Worm (Caenorhabditis elegans) whole organism, L4 larva: ENCODE data around the gene M02B7.2.

Experiments
- F44E2.7 ChIP-seq: fragments of 200-800 bp; sonication (Bioruptor generic); IDR thresholded peaks from 2 replicates; pipeline ENCODE4 v2.1.2; 2022; ENCODE audit warnings: missing genetic modification characterization, missing compliant biosample characterization
- T20F7.1 ChIP-seq: fragments of 200-800 bp; sonication (Bioruptor generic); optimal IDR thresholded peaks from 2 replicates; lab custom pipeline; 2018; ENCODE audit warnings: mild to moderate bottlenecking, missing genetic modification characterization, missing compliant biosample characterization
- T26A8.4 ChIP-seq: fragments of 200-800 bp; sonication (Bioruptor generic); IDR thresholded peaks from 2 replicates; pipeline ENCODE4 v1.3.6; 2022; ENCODE audit warnings: missing genetic modification characterization, missing compliant biosample characterization
- Y105C5A.15 ChIP-seq: fragments of 200-800 bp; sonication (Bioruptor generic); IDR thresholded peaks from 2 replicates; pipeline ENCODE4 v1.3.6; 2022; ENCODE audit warnings: missing genetic modification characterization, missing compliant biosample characterization
- ZK337.2 ChIP-seq: fragments of 200-800 bp; sonication (Bioruptor generic); IDR thresholded peaks from 2 replicates; pipeline ENCODE4 v1.3.6; 2022; ENCODE audit warnings: missing genetic modification reagents, missing genetic modification characterization, missing compliant biosample characterization
- aly-2 ChIP-seq: sonication (generic microtip); optimal IDR thresholded peaks from 2 replicates; lab custom pipeline; 2018; ENCODE audit warnings: missing biosample characterization, missing genetic modification characterization
- ama-1 ChIP-seq: fragments of 150-350 bp; optimal IDR thresholded peaks from 2 replicates; lab custom pipeline; 2014; ENCODE audit warnings: inconsistent platforms, mixed read lengths
- arid-1 ChIP-seq: fragments of 200-800 bp; sonication (Bioruptor generic); conservative IDR thresholded peaks from 2 replicates; pipeline ENCODE4 v1.3.6; 2022; ENCODE audit warnings: missing genetic modification reagents, missing genetic modification characterization, missing compliant biosample characterization
- ceh-32 ChIP-seq: sonication (generic microtip); optimal IDR thresholded peaks from 2 replicates; lab custom pipeline; 2016; ENCODE audit warnings: mild to moderate bottlenecking, missing genetic modification characterization, missing compliant biosample characterization; ENCODE audit not compliant: poor library complexity
- ceh-62 ChIP-seq: sonication (generic microtip); optimal IDR thresholded peaks from 2 replicates; lab custom pipeline; 2017; ENCODE audit warnings: missing biosample characterization, missing genetic modification characterization
- ces-1 ChIP-seq: fragments of 150-350 bp; sonication (generic microtip); optimal IDR thresholded peaks from 4 replicates; lab custom pipeline; 2014; ENCODE audit warnings: missing biosample characterization, missing genetic modification reagents, missing genetic modification characterization
- daf-12 ChIP-seq: fragments of 150-350 bp; optimal IDR thresholded peaks from 2 replicates; lab custom pipeline; 2014; ENCODE audit warnings: missing biosample characterization, missing genetic modification reagents, missing genetic modification characterization
- daf-19 ChIP-seq: fragments of 200-800 bp; sonication (Bioruptor generic); conservative IDR thresholded peaks from 2 replicates; pipeline ENCODE4 v1.3.6; 2022; ENCODE audit warnings: missing genetic modification characterization, missing compliant biosample characterization
- daf-8 ChIP-seq: fragments of 200-800 bp; sonication (Bioruptor generic); IDR thresholded peaks from 2 replicates; pipeline ENCODE4 v1.3.6; 2022; ENCODE audit warnings: missing genetic modification characterization, missing compliant biosample characterization
- dmd-9 ChIP-seq: fragments of 200-800 bp; sonication (Bioruptor generic); IDR thresholded peaks from 2 replicates; pipeline ENCODE4 v1.3.6; 2022; ENCODE audit warnings: missing genetic modification reagents, missing genetic modification characterization, missing compliant biosample characterization
- duxl-1 ChIP-seq: sonication (generic microtip); optimal IDR thresholded peaks from 2 replicates; lab custom pipeline; 2016; ENCODE audit warnings: mild to moderate bottlenecking, missing genetic modification characterization, moderate library complexity, missing compliant biosample characterization; ENCODE audit not compliant: poor library complexity
- egl-27 ChIP-seq: sonication (generic microtip); optimal IDR thresholded peaks from 3 replicates; lab custom pipeline; 2017; ENCODE audit warnings: missing biosample characterization, missing genetic modification reagents, missing genetic modification characterization
- fkh-10 ChIP-seq: fragments of 150-350 bp; optimal IDR thresholded peaks from 2 replicates; lab custom pipeline; 2014; ENCODE audit warnings: missing biosample characterization, missing genetic modification reagents, missing genetic modification characterization
- gei-8 ChIP-seq: fragments of 200-800 bp; sonication (Bioruptor generic); optimal IDR thresholded peaks from 2 replicates; lab custom pipeline; 2018; ENCODE audit warnings: mild to moderate bottlenecking, missing genetic modification characterization, missing compliant biosample characterization
- hif-1 ChIP-seq, 2 experiments: sonication (generic microtip); optimal IDR thresholded peaks; 2 replicates each; lab custom pipeline; 2016 to 2017; ENCODE audit warnings: missing compliant biosample characterization in 2 of 2, missing genetic modification characterization in 2 of 2, missing genetic modification reagents in 2 of 2, missing genotype in 2 of 2, mild to moderate bottlenecking in 1 of 2
- hmg-1.1 ChIP-seq: fragments of 200-800 bp; sonication (Bioruptor generic); IDR thresholded peaks from 2 replicates; pipeline ENCODE4 v1.3.6; 2022; ENCODE audit warnings: missing genetic modification reagents, missing genetic modification characterization, missing compliant biosample characterization
- jun-1 ChIP-seq: fragments of 150-350 bp; optimal IDR thresholded peaks from 2 replicates; lab custom pipeline; 2014; ENCODE audit warnings: missing biosample characterization, missing genetic modification reagents, missing genetic modification characterization
- lin-15B ChIP-seq: fragments of 150-350 bp; sonication (generic microtip); optimal IDR thresholded peaks from 3 replicates; lab custom pipeline; 2014; ENCODE audit warnings: missing biosample characterization, missing genetic modification characterization
- lin-39 ChIP-seq: fragments of 150-350 bp; optimal IDR thresholded peaks from 2 replicates; lab custom pipeline; 2014; ENCODE audit warnings: missing biosample characterization, missing genetic modification reagents, missing genetic modification characterization
- mdt-29 ChIP-seq: fragments of 200-800 bp; sonication (Bioruptor generic); IDR thresholded peaks from 2 replicates; pipeline ENCODE4 v1.3.6; 2022; ENCODE audit warnings: missing genetic modification reagents, missing genetic modification characterization, missing compliant biosample characterization
- nhr-102 ChIP-seq: sonication (generic microtip); optimal IDR thresholded peaks from 2 replicates; lab custom pipeline; 2016; ENCODE audit warnings: mild to moderate bottlenecking, missing genetic modification characterization, moderate library complexity, missing compliant biosample characterization
- nhr-237 ChIP-seq: sonication (generic microtip); optimal IDR thresholded peaks from 2 replicates; lab custom pipeline; 2017; ENCODE audit warnings: missing biosample characterization, missing genetic modification characterization
- nhr-41 ChIP-seq: fragments of 200-800 bp; sonication (Bioruptor generic); IDR thresholded peaks from 2 replicates; pipeline ENCODE4 v1.3.6; 2022; ENCODE audit warnings: missing genetic modification reagents, missing genetic modification characterization, missing compliant biosample characterization
- nhr-6 ChIP-seq: fragments of 150-350 bp; optimal IDR thresholded peaks from 2 replicates; lab custom pipeline; 2014; ENCODE audit warnings: missing biosample characterization, missing genetic modification characterization
- php-3 ChIP-seq: fragments of 200-800 bp; sonication (Bioruptor generic); IDR thresholded peaks from 2 replicates; pipeline ENCODE4 v1.3.6; 2022; ENCODE audit warnings: missing genetic modification reagents, missing genetic modification characterization, missing compliant biosample characterization
- rbr-2 ChIP-seq: sonication (generic microtip); optimal IDR thresholded peaks from 2 replicates; lab custom pipeline; 2016; ENCODE audit warnings: missing genotype, missing genetic modification characterization, missing compliant biosample characterization
- skn-1 ChIP-seq: fragments of 150-350 bp; optimal IDR thresholded peaks from 2 replicates; lab custom pipeline; 2014; ENCODE audit warnings: missing biosample characterization, missing genetic modification characterization
- snpc-1.2 ChIP-seq: fragments of 200-800 bp; sonication (Bioruptor generic); IDR thresholded peaks from 2 replicates; pipeline ENCODE4 v1.3.6; 2022; ENCODE audit warnings: missing genetic modification reagents, missing genetic modification characterization, missing compliant biosample characterization
- spr-1 ChIP-seq: sonication (generic microtip); optimal IDR thresholded peaks from 2 replicates; lab custom pipeline; 2016; ENCODE audit warnings: mild to moderate bottlenecking, missing genetic modification characterization, missing compliant biosample characterization
- unc-39 ChIP-seq: sonication (generic microtip); optimal IDR thresholded peaks from 2 replicates; lab custom pipeline; 2017; ENCODE audit warnings: missing biosample characterization, missing genetic modification characterization
- unc-62 ChIP-seq, 3 experiments: fragments of 150-350 bp in 1 of 3; sonication (generic microtip); optimal IDR thresholded peaks in 2 of 3; peaks in 1 of 3; 1 replicate in 1 of 3; 2 replicates in 2 of 3; lab custom pipeline; 2014 to 2017; ENCODE audit warnings: missing biosample characterization in 3 of 3, missing genetic modification characterization in 3 of 3, missing genetic modification reagents in 3 of 3, missing genotype in 1 of 3
- zag-1 ChIP-seq: fragments of 150-350 bp; optimal IDR thresholded peaks from 2 replicates; lab custom pipeline; 2014; ENCODE audit warnings: missing biosample characterization, missing genetic modification characterization
- zfp-3 ChIP-seq: fragments of 200-800 bp; sonication (Bioruptor generic); conservative IDR thresholded peaks from 2 replicates; pipeline ENCODE4 v1.3.6; 2022; ENCODE audit warnings: missing genetic modification reagents, missing genetic modification characterization, missing compliant biosample characterization
- zip-11 ChIP-seq: fragments of 200-800 bp; sonication (Bioruptor generic); IDR thresholded peaks from 2 replicates; pipeline ENCODE4 v1.3.6; 2022; ENCODE audit warnings: missing genetic modification characterization, missing compliant biosample characterization
- zip-2 ChIP-seq: fragments of 150-350 bp; optimal IDR thresholded peaks from 2 replicates; lab custom pipeline; 2014; ENCODE audit warnings: missing biosample characterization, missing genetic modification characterization
- ztf-11 ChIP-seq: fragments of 150-350 bp; optimal IDR thresholded peaks from 2 replicates; lab custom pipeline; 2014; ENCODE audit warnings: missing biosample characterization, missing genetic modification characterization
- ztf-7 ChIP-seq: fragments of 150-350 bp; optimal IDR thresholded peaks from 2 replicates; lab custom pipeline; 2014; ENCODE audit warnings: missing biosample characterization, missing genetic modification characterization

Gene M02B7.2

DNA sequence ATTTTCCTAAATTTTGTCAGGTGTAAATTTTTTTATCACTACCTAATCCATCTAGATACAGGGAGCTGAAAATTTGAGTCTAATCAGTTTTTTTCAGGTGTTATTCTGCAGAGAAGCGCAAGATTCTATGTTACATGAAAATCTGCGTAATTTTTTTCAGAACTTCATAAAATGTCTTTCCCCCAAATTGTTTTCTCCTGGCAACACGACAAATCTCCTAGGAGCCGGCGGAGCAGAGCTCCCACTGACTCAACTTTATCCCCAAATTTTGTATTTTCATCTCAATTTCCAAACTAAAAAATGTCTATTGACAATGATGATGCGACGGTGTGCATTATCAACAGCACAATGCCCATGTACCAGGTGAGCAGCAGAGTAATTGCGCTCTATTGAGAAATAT, 36.0 kb downstream of the M02B7.2 start, which contains the start of gene F28F9.2:
Gene F28F9.2 (plus strand): TSS at position 301 of the 400 bp plus-strand sequence.
- no peak for TF ChIP-seq rbr-2 (tag; lab: Kevin White, UChicago)
- no peak for TF ChIP-seq T26A8.4
- no peak for TF ChIP-seq zag-1 (tag; lab: Kevin White, UChicago)
- no peak for TF ChIP-seq unc-39 (tag; lab: Kevin White, UChicago)
- TF ChIP-seq ztf-7 (tag; lab: Kevin White, UChicago) = no peak
- TF ChIP-seq ZK337.2 = no peak
- TF ChIP-seq ama-1 (lab: Kevin White, UChicago) = no peak
- TF ChIP-seq duxl-1 (tag; lab: Kevin White, UChicago) = no peak
- TF ChIP-seq nhr-6 (tag; lab: Kevin White, UChicago) = no peak
- TF ChIP-seq lin-39 = no peak

DNA sequence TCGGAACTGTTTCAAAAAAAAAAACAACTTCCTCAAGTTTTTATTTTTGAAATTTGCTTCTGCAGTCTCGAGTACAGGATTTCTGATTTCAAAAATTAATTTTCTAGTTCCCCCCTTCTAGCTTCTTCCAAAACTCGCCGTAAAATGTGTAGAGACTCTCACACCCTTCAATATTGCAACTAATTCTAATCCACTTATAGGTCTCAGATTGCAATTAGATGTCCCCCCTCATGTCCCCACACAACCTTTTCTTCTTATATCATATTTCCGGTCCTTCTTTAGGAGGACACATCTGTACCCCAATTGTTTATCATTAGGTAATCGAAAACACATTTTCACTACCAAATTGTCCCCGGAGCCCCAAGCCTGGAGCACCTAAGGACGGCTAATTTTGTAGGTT, 37.1 kb downstream of the M02B7.2 start:
- TF ChIP-seq ztf-7 (tag; lab: Kevin White, UChicago) (no peak), aly-2 (no peak), nhr-237 (tag; lab: Kevin White, UChicago) (no peak), zag-1 (tag; lab: Kevin White, UChicago) (no peak), php-3 (GFP tag; lab: Robert Waterston, UW) (no peak), zfp-3 (GFP tag; lab: Robert Waterston, UW) (no peak), daf-12 (no peak)

DNA sequence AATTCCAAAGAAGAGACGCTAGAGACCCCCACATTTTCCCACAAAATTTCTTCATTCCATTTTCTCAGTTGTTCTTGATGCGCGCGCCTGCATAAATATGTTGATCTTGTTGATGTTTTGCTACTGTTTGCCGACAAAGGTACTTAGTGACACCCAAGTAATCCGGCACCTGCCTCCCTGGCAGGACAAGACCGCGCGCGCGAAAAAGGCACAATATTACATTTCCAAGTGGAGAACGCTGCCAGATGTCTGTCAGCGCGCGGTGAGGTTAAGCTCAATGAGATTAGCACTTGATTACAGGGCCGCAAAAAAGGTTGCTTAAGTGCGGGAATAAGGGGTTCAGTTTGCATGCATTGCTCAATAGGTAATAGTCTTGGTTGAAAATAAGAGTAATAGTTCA, 38.2 kb downstream of the M02B7.2 start:
- TF ChIP-seq daf-8 = no peak
- TF ChIP-seq ceh-62 (tag; lab: Kevin White, UChicago) = no peak
- no peak for TF ChIP-seq ztf-11 (tag; lab: Kevin White, UChicago)
- TF ChIP-seq jun-1 = no peak
- TF ChIP-seq spr-1 (tag; lab: Kevin White, UChicago) = no peak
- TF ChIP-seq ceh-32 (tag; lab: Kevin White, UChicago) = no peak
- TF ChIP-seq Y105C5A.15 (GFP tag; lab: Robert Waterston, UW) = no peak
- TF ChIP-seq gei-8 (GFP tag; lab: Kevin White, UChicago) = no peak
- TF ChIP-seq nhr-41 (GFP tag; lab: Robert Waterston, UW) = no peak
- TF ChIP-seq hif-1 (tag; optimal IDR thresholded peaks at IDR 0.05; lab: Kevin White, UChicago) = no peak
- no peak for TF ChIP-seq zfp-3 (GFP tag; lab: Robert Waterston, UW)
- no peak for TF ChIP-seq snpc-1.2 (GFP tag; lab: Robert Waterston, UW)

DNA sequence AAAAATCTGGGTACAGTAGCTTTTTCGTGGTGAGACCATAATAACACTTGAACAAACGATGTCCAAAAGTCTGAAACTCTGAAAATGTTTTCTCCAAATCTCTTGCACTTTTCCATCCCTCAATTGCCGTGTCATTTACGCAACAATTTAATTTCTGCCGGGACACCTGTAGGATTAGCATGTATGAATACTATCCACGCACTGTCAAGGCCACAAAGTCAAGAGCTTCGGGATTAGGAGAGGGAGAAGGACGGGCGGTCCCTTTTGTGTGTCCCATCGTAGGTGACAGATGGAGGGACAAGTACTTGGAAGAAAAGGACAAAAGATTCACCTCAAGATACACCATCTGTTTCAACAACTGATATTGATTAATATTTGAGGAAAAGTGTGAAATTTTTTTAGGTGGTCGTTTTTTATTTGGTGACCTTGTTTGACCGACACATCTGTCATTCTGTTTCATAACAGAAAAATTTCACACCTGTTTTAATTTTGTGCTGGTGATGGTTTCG, 39.7 kb downstream of the M02B7.2 start:
- TF ChIP-seq zip-2 (tag; lab: Kevin White, UChicago) = no peak
- TF ChIP-seq egl-27 (tag; lab: Kevin White, UChicago) = no peak
- no peak for TF ChIP-seq lin-15B (tag; lab: Kevin White, UChicago)
- TF ChIP-seq unc-62 (GFP tag; optimal IDR thresholded peaks at IDR 0.05 in 1 of 2; lab: Kevin White, UChicago) = no peak
- TF ChIP-seq unc-62 (tag; optimal IDR thresholded peaks at IDR 0.05; lab: Kevin White, UChicago) = no peak

DNA sequence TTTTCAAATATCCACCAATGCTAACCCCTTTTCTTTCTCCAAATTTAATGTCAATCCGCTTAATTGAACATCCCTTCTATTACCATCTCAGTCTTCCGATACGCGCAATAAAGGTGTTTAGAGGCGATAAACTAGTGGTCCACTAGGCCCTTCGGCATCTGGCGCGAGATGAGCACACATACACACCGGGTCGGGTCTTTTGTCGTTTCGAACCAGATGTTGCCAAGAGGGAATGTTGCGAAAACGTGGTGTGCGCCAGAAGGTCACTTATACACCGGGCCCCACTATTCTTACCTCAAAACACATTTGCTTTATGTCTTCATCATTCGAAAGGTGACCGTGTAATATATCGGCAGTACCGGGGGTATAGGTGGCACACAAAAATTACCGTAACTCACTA, 40.6 kb downstream of the M02B7.2 start:
- TF ChIP-seq daf-19 (GFP tag; lab: Robert Waterston, UW) (no peak), F44E2.7 (GFP tag; lab: Robert Waterston, UW) (no peak), T20F7.1 (GFP tag; lab: Kevin White, UChicago) (no peak), arid-1 (GFP tag; lab: Robert Waterston, UW) (no peak), ces-1 (no peak), nhr-6 (tag; lab: Kevin White, UChicago) (no peak), mdt-29 (no peak), fkh-10 (GFP tag; lab: Kevin White, UChicago) (no peak), nhr-237 (tag; lab: Kevin White, UChicago) (no peak), lin-15B (tag; lab: Kevin White, UChicago) (no peak), hmg-1.1 (GFP tag; lab: Robert Waterston, UW) (no peak), spr-1 (tag; lab: Kevin White, UChicago) (no peak), zip-2 (tag; lab: Kevin White, UChicago) (no peak), skn-1 (tag; lab: Kevin White, UChicago) (no peak), zip-11 (no peak), ceh-32 (tag; lab: Kevin White, UChicago) (no peak), duxl-1 (tag; lab: Kevin White, UChicago) (no peak), nhr-102 (tag; lab: Kevin White, UChicago) (no peak), Y105C5A.15 (GFP tag; lab: Robert Waterston, UW) (no peak), dmd-9 (no peak)
